Fruit fly (Drosophila melanogaster): Measurements from ENCODE around the gene Nubp2.

DNA sequence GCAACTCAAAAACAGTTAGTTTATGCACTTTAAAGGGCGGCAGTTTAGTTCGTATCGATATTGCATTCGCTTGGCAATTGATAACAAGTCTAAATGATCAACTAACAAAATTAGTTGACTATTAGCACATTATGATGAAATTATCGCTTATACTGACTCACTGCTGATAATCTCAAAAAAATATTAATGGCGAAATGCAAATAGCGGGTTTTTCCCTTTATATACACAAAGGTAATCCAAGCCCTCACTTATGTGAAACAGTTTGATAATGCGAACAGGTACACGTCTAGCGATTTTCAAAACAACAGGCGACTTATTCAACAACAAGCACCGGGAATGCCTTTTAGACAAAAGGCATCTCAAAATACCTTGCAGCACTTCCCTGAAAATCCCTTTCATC is 12.3 kb upstream of the Nubp2 start:
- TF ChIP-seq Spps (tag; optimal IDR thresholded peaks at IDR 0.05) (no peak), BEAF-32 (GFP tag; optimal IDR thresholded peaks at IDR 0.05) (no peak), Taf1 (GFP tag; IDR thresholded peaks at IDR 0.05) (no peak)

Data from whole organism, embryonic.